Fruit fly (Drosophila melanogaster): ENCODE data around the gene CG32037.

Gene CG32037

dm6 chr3L:9466595-9466994 lies 25.4 kb downstream of the CG32037 start (continued):
- TF ChIP-seq GATAe (GFP tag; conservative IDR thresholded peaks at IDR 0.05) (no peak), Hmr (GFP tag; optimal IDR thresholded peaks at IDR 0.05) (peak; percentile 32), CG13287 (GFP tag; IDR thresholded peaks at IDR 0.05; ENCODE audit: partially characterized antibody) (no peak), sug (tag; optimal IDR thresholded peaks at IDR 0.05) (peak; percentile 16), Med (GFP tag) (peak; percentile 55), CG5180 (GFP tag; optimal IDR thresholded peaks at IDR 0.05) (peak; percentile 12), Sin3A (optimal IDR thresholded peaks at IDR 0.05) (no peak), lbe (GFP tag; optimal IDR thresholded peaks at IDR 0.05) (no peak), Dll (GFP tag; IDR thresholded peaks at IDR 0.05; ENCODE audit: partially characterized antibody) (no peak), az2 (GFP tag; optimal IDR thresholded peaks at IDR 0.05) (peak; percentile 15), CG13424 (tag; optimal IDR thresholded peaks at IDR 0.05) (peak; percentile 59), Doc2 (GFP tag; IDR thresholded peaks at IDR 0.05) (no peak), sima (GFP tag; optimal IDR thresholded peaks at IDR 0.05) (no peak), CG15601 (tag; optimal IDR thresholded peaks at IDR 0.05) (peak; percentile 10), D19A (tag; optimal IDR thresholded peaks at IDR 0.05) (peak; percentile 0), HmgD (GFP tag; optimal IDR thresholded peaks at IDR 0.05) (no peak), lilli (GFP tag; optimal IDR thresholded peaks at IDR 0.05) (peak; percentile 29), Ptx1 (GFP tag; IDR thresholded peaks at IDR 0.05) (0 out of 2 replicates have a peak, but pooled peaks have one; percentile 23), nmo (GFP tag; optimal IDR thresholded peaks at IDR 0.05) (peak; percentile 35), Spps (tag; optimal IDR thresholded peaks at IDR 0.05) (no peak), slp2 (GFP tag; optimal IDR thresholded peaks at IDR 0.05) (no peak), CG17802 (tag; optimal IDR thresholded peaks at IDR 0.05) (no peak), Dek (tag; optimal IDR thresholded peaks at IDR 0.05) (peak; percentile 19), prd (optimal IDR thresholded peaks at IDR 0.05) (no peak), prd (GFP tag; IDR thresholded peaks at IDR 0.05) (0 out of 3 replicates have a peak, but pooled peaks have one; percentile 10), wdn (GFP tag; IDR thresholded peaks at IDR 0.05) (no peak), dmrt99B (tag; optimal IDR thresholded peaks at IDR 0.05) (peak; percentile 60), CG2120 (GFP tag; optimal IDR thresholded peaks at IDR 0.05) (peak; percentile 47), CG1602 (GFP tag; optimal IDR thresholded peaks at IDR 0.05) (peak; percentile 4), Sox100B (GFP tag; optimal IDR thresholded peaks at IDR 0.05) (peak; percentile 15), sens (GFP tag) (peak; percentile 73), CG18262 (tag; optimal IDR thresholded peaks at IDR 0.05) (peak; percentile 28), NfI (GFP tag; optimal IDR thresholded peaks at IDR 0.05) (no peak), CG15514 (GFP tag; optimal IDR thresholded peaks at IDR 0.05) (no peak), Aef1 (GFP tag; IDR thresholded peaks at IDR 0.05) (no peak), CG8924 (tag; optimal IDR thresholded peaks at IDR 0.05) (peak; percentile 41), Meics (GFP tag; optimal IDR thresholded peaks at IDR 0.05) (peak; percentile 41), ase (GFP tag; IDR thresholded peaks at IDR 0.05) (no peak), Side (GFP tag; optimal IDR thresholded peaks at IDR 0.05) (no peak), Ada2b (GFP tag; IDR thresholded peaks at IDR 0.05) (no peak), CG17328 (GFP tag; IDR thresholded peaks at IDR 0.05) (no peak), Oli (tag; optimal IDR thresholded peaks at IDR 0.05) (peak; percentile 48), CG9817 (tag; optimal IDR thresholded peaks at IDR 0.05) (no peak), CG7745 (tag; optimal IDR thresholded peaks at IDR 0.05) (no peak), CG12104 (GFP tag; optimal IDR thresholded peaks at IDR 0.05) (no peak), CG18011 (GFP tag; optimal IDR thresholded peaks at IDR 0.05) (no peak), CG11456 (GFP tag; IDR thresholded peaks at IDR 0.05) (no peak), CG10543 (GFP tag; optimal IDR thresholded peaks at IDR 0.05) (peak; percentile 40), bsh (GFP tag; optimal IDR thresholded peaks at IDR 0.05) (peak in 1 of 2 experiments; percentile 29), pan (optimal IDR thresholded peaks at IDR 0.05) (no peak), pan (GFP tag; optimal IDR thresholded peaks at IDR 0.05 in 1 of 2, IDR thresholded peaks at IDR 0.05 in 1 of 2) (no peak), CG18764 (GFP tag; optimal IDR thresholded peaks at IDR 0.05) (no peak)

Measured in whole organism, embryonic.